Worm (Caenorhabditis elegans): ENCODE measurements around the gene ZC132.9.

DNA sequence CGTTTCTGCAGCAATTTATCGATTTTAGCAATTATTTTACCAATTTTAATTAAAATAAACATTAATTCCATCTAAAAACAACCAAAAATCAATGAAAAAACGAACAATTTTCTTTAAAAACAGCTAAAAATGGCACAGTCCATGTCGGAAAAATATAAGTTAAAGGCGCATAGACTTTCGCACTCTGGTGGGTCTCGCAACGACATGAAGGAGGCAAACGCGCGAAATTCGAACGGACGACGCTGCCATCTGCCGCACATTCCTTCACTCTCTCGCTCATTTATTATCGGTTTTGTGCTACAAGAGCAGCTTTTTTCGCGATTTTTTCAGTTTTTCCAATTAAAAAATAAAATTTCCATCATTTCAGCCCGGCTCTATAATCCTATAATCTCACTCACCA, 27.0 kb upstream of the ZC132.9 start, which contains the start of gene mcm-7:
- TF ChIP-seq skn-1 (tag; optimal IDR thresholded peaks at IDR 0.05) = no peak
- no peak for TF ChIP-seq mab-5 (tag; optimal IDR thresholded peaks at IDR 0.05)
- TF ChIP-seq lsy-2 (tag; optimal IDR thresholded peaks at IDR 0.05) = peak; percentile 24 to 79
- TF ChIP-seq ceh-16 (tag; optimal IDR thresholded peaks at IDR 0.05) = no peak
- no peak for TF ChIP-seq ceh-82 (tag; optimal IDR thresholded peaks at IDR 0.05)
- no peak for TF ChIP-seq snpc-4 (tag; optimal IDR thresholded peaks at IDR 0.05)
- TF ChIP-seq fos-1 (tag; optimal IDR thresholded peaks at IDR 0.05) = no peak
- TF ChIP-seq ZK546.5 (tag; optimal IDR thresholded peaks at IDR 0.05) = no peak
- TF ChIP-seq mdl-1 (tag; optimal IDR thresholded peaks at IDR 0.05) = no peak
- no peak for TF ChIP-seq zag-1 (tag; optimal IDR thresholded peaks at IDR 0.05)
- TF ChIP-seq lin-39 (tag; optimal IDR thresholded peaks at IDR 0.05) = no peak
- TF ChIP-seq F13H6.1 (tag; optimal IDR thresholded peaks at IDR 0.05) = peak; percentile 9
- no peak for TF ChIP-seq nhr-11 (tag; optimal IDR thresholded peaks at IDR 0.05)
- TF ChIP-seq elt-3 (tag; optimal IDR thresholded peaks at IDR 0.05) = no peak

Data from whole organism, L2 larva.